Worm (Caenorhabditis elegans) whole organism, L3 larva: Measurements from ENCODE around the gene Y54E2A.9.

Experiments used
- R02D3.7 ChIP-seq: fragments of 150-350 bp; optimal IDR thresholded peaks from 2 replicates; lab custom pipeline; 2014; ENCODE audit warnings: missing biosample characterization, missing genetic modification characterization
- ZK546.5 ChIP-seq: sonication (generic microtip); optimal IDR thresholded peaks from 2 replicates; lab custom pipeline; 2017; ENCODE audit warnings: missing biosample characterization, missing genetic modification characterization
- aly-2 ChIP-seq: fragments of 150-350 bp; optimal IDR thresholded peaks from 2 replicates; lab custom pipeline; 2014; ENCODE audit warnings: missing biosample characterization, missing genetic modification characterization
- ceh-16 ChIP-seq: sonication (generic microtip); optimal IDR thresholded peaks from 2 replicates; lab custom pipeline; 2017; ENCODE audit warnings: missing biosample characterization, missing genetic modification characterization
- ceh-9 ChIP-seq: sonication (generic microtip); optimal IDR thresholded peaks from 2 replicates; lab custom pipeline; 2018; ENCODE audit warnings: missing biosample characterization, missing genetic modification characterization
- egl-27 ChIP-seq: sonication (generic microtip); optimal IDR thresholded peaks from 4 replicates; lab custom pipeline; 2017; ENCODE audit warnings: missing biosample characterization, missing genetic modification reagents, missing genetic modification characterization
- elt-2 ChIP-seq: sonication (generic microtip); optimal IDR thresholded peaks from 2 replicates; lab custom pipeline; 2016; ENCODE audit warnings: missing genetic modification reagents, mild to moderate bottlenecking, missing genetic modification characterization, missing compliant biosample characterization
- fos-1 ChIP-seq: fragments of 150-350 bp; optimal IDR thresholded peaks from 2 replicates; lab custom pipeline; 2014; ENCODE audit warnings: missing biosample characterization, missing genetic modification characterization
- hmg-11 ChIP-seq: sonication (generic microtip); optimal IDR thresholded peaks from 2 replicates; lab custom pipeline; 2016; ENCODE audit warnings: missing genetic modification characterization, missing compliant biosample characterization
- jun-1 ChIP-seq: fragments of 150-350 bp; optimal IDR thresholded peaks from 2 replicates; lab custom pipeline; 2014; ENCODE audit warnings: missing biosample characterization, missing genetic modification reagents, missing genetic modification characterization
- lin-15B ChIP-seq: fragments of 150-350 bp; optimal IDR thresholded peaks from 2 replicates; lab custom pipeline; 2014; ENCODE audit warnings: missing biosample characterization, missing genetic modification characterization
- lin-39 ChIP-seq: fragments of 150-350 bp; optimal IDR thresholded peaks from 2 replicates; lab custom pipeline; 2018; ENCODE audit warnings: missing biosample characterization, missing genetic modification reagents, missing genetic modification characterization
- lsy-12 ChIP-seq: sonication (generic microtip); optimal IDR thresholded peaks from 2 replicates; lab custom pipeline; 2016; ENCODE audit warnings: mild to moderate bottlenecking, missing genetic modification characterization, missing compliant biosample characterization
- mdl-1 ChIP-seq: fragments of 150-350 bp; optimal IDR thresholded peaks from 2 replicates; lab custom pipeline; 2014; ENCODE audit warnings: missing biosample characterization, missing genetic modification characterization
- mml-1 ChIP-seq: fragments of 150-350 bp; sonication (generic microtip); optimal IDR thresholded peaks from 3 replicates; lab custom pipeline; 2014; ENCODE audit warnings: missing biosample characterization, missing genetic modification characterization
- nfya-1 ChIP-seq: sonication (generic microtip); optimal IDR thresholded peaks from 2 replicates; lab custom pipeline; 2017; ENCODE audit warnings: missing genetic modification characterization, mild to moderate bottlenecking, missing compliant biosample characterization, antibody characterized with exemption, moderate library complexity; ENCODE audit not compliant: insufficient read depth
- nhr-11 ChIP-seq: fragments of 150-350 bp; optimal IDR thresholded peaks from 2 replicates; lab custom pipeline; 2014; ENCODE audit warnings: missing biosample characterization, missing genetic modification characterization
- nhr-12 ChIP-seq: fragments of 150-350 bp; optimal IDR thresholded peaks from 2 replicates; lab custom pipeline; 2014; ENCODE audit warnings: missing biosample characterization, missing genetic modification characterization
- nhr-237 ChIP-seq: fragments of 150-350 bp; optimal IDR thresholded peaks from 2 replicates; lab custom pipeline; 2014; ENCODE audit warnings: missing biosample characterization, missing genetic modification characterization
- nhr-25 ChIP-seq: sonication (generic microtip); optimal IDR thresholded peaks from 2 replicates; lab custom pipeline; 2017; ENCODE audit warnings: missing biosample characterization, missing genetic modification characterization
- nhr-28 ChIP-seq: fragments of 150-350 bp; optimal IDR thresholded peaks from 2 replicates; lab custom pipeline; 2014; ENCODE audit warnings: missing biosample characterization, missing genetic modification characterization
- nhr-67 ChIP-seq: fragments of 150-350 bp; optimal IDR thresholded peaks from 2 replicates; lab custom pipeline; 2014; ENCODE audit warnings: missing biosample characterization, missing genetic modification characterization
- nhr-76 ChIP-seq: fragments of 150-350 bp; sonication (generic microtip); optimal IDR thresholded peaks from 5 replicates; lab custom pipeline; 2014; ENCODE audit warnings: missing biosample characterization, missing genetic modification characterization
- nhr-77 ChIP-seq: fragments of 150-350 bp; optimal IDR thresholded peaks from 2 replicates; lab custom pipeline; 2014; ENCODE audit warnings: missing biosample characterization, missing genetic modification characterization
- pha-4 ChIP-seq: fragments of 150-350 bp; optimal IDR thresholded peaks from 2 replicates; lab custom pipeline; 2014; ENCODE audit warnings: missing biosample characterization, missing genetic modification reagents, missing genetic modification characterization
- pqm-1 ChIP-seq: fragments of 150-350 bp; optimal IDR thresholded peaks from 2 replicates; lab custom pipeline; 2017; ENCODE audit warnings: missing biosample characterization, missing genetic modification characterization, inconsistent platforms
- sea-2 ChIP-seq: fragments of 150-350 bp; sonication (generic microtip); optimal IDR thresholded peaks from 4 replicates; lab custom pipeline; 2014; ENCODE audit warnings: missing biosample characterization, missing genetic modification reagents, missing genetic modification characterization
- skn-1 ChIP-seq: fragments of 150-350 bp; optimal IDR thresholded peaks from 2 replicates; lab custom pipeline; 2014; ENCODE audit warnings: missing biosample characterization, missing genetic modification characterization
- snpc-4 ChIP-seq: fragments of 150-350 bp; optimal IDR thresholded peaks from 2 replicates; lab custom pipeline; 2014; ENCODE audit warnings: missing biosample characterization, missing genetic modification characterization
- tbx-2 ChIP-seq: sonication (generic microtip); optimal IDR thresholded peaks from 2 replicates; lab custom pipeline; 2016; ENCODE audit warnings: mild to moderate bottlenecking, missing genetic modification characterization, missing compliant biosample characterization
- unc-39 ChIP-seq: sonication (generic microtip); optimal IDR thresholded peaks from 4 replicates; lab custom pipeline; 2017; ENCODE audit warnings: missing biosample characterization, missing genetic modification characterization
- unc-62 ChIP-seq: fragments of 150-350 bp; sonication (generic microtip); optimal IDR thresholded peaks from 4 replicates; lab custom pipeline; 2014; ENCODE audit warnings: missing biosample characterization, missing genetic modification reagents, missing genetic modification characterization
- zag-1 ChIP-seq: fragments of 150-350 bp; optimal IDR thresholded peaks from 2 replicates; lab custom pipeline; 2014; ENCODE audit warnings: missing biosample characterization, missing genetic modification characterization
- ztf-4 ChIP-seq: fragments of 150-350 bp; optimal IDR thresholded peaks from 2 replicates; lab custom pipeline; 2014; ENCODE audit warnings: missing biosample characterization, missing genetic modification characterization

The Y54E2A.9 gene

ce11 chrII:14813106-14813505 is 27.3 kb upstream of the Y54E2A.9 start:
- TF ChIP-seq mml-1 (tag; lab: Kevin White, UChicago) (no peak), mdl-1 (no peak), zag-1 (no peak), tbx-2 (tag; lab: Kevin White, UChicago) (no peak), fos-1 (tag; lab: Kevin White, UChicago) (no peak), hmg-11 (tag; lab: Kevin White, UChicago) (no peak), ztf-4 (tag; lab: Kevin White, UChicago) (no peak), lsy-12 (tag; lab: Kevin White, UChicago) (no peak), nhr-67 (tag; lab: Kevin White, UChicago) (no peak), ceh-9 (tag; lab: Kevin White, UChicago) (no peak), nhr-237 (no peak)

- no peak for TF ChIP-seq unc-62
- TF ChIP-seq unc-39 (tag; lab: Kevin White, UChicago): no peak
- no peak for TF ChIP-seq R02D3.7 (tag; lab: Kevin White, UChicago)
- peak; percentile 40 for TF ChIP-seq pqm-1 (tag; lab: Kevin White, UChicago)
- TF ChIP-seq nhr-67 (tag; lab: Kevin White, UChicago): no peak
- TF ChIP-seq ztf-4 (tag; lab: Kevin White, UChicago): no peak
- TF ChIP-seq tbx-2 (tag; lab: Kevin White, UChicago): no peak
- peak; percentile 89 for TF ChIP-seq elt-2 (tag; lab: Kevin White, UChicago)
- peak; percentile 70 for TF ChIP-seq pha-4 (tag; lab: Kevin White, UChicago)
- TF ChIP-seq ZK546.5: no peak
- no peak for TF ChIP-seq sea-2
- TF ChIP-seq fos-1 (tag; lab: Kevin White, UChicago): no peak
- TF ChIP-seq lin-39 (tag; lab: Kevin White, UChicago): no peak
- TF ChIP-seq, all 47 proteins: peak for 3
These were observed 26.9 kb upstream of the Y54E2A.9 start for ce11 chrII:14812661-14813060.

ce11 chrII:14812231-14812630 is 26.4 kb upstream of the Y54E2A.9 start, which contains the start of gene osta-3:
Gene osta-3, plus strand, starts transcription at chrII:14812531.
- TF ChIP-seq jun-1 (tag; lab: Kevin White, UChicago): no peak
- TF ChIP-seq lin-39 (tag; lab: Kevin White, UChicago): no peak
- TF ChIP-seq nhr-28 (tag; lab: Kevin White, UChicago): no peak
- TF ChIP-seq nhr-76: no peak
- no peak for TF ChIP-seq nhr-77 (tag; lab: Kevin White, UChicago)

- peak; percentile 0 for TF ChIP-seq snpc-4
- no peak for TF ChIP-seq tbx-2 (tag; lab: Kevin White, UChicago)
- peak; percentile 36 for TF ChIP-seq hmg-11 (tag; lab: Kevin White, UChicago)
- peak; percentile 11 for TF ChIP-seq nhr-25 (tag; lab: Kevin White, UChicago)
- peak; percentile 88 for TF ChIP-seq pqm-1 (tag; lab: Kevin White, UChicago)
- TF ChIP-seq jun-1 (tag; lab: Kevin White, UChicago): peak; percentile 69
- TF ChIP-seq lin-15B (tag; lab: Kevin White, UChicago): no peak
- TF ChIP-seq elt-2 (tag; lab: Kevin White, UChicago): peak; percentile 48
- TF ChIP-seq pha-4 (tag; lab: Kevin White, UChicago): peak; percentile 63
- TF ChIP-seq R02D3.7 (tag; lab: Kevin White, UChicago): peak; percentile 5
These were observed 25.7 kb upstream of the Y54E2A.9 start for ce11 chrII:14811472-14811871.

ce11 chrII:14810609-14811008 is 24.8 kb upstream of the Y54E2A.9 start:
- TF ChIP-seq hmg-11 (tag; lab: Kevin White, UChicago): peak; percentile 60
- no peak for TF ChIP-seq zag-1
- no peak for TF ChIP-seq nhr-12 (tag; lab: Kevin White, UChicago)
- TF ChIP-seq lin-15B (tag; lab: Kevin White, UChicago): peak; percentile 11
- no peak for TF ChIP-seq R02D3.7 (tag; lab: Kevin White, UChicago)
- peak; percentile 96 for TF ChIP-seq pha-4 (tag; lab: Kevin White, UChicago)
- TF ChIP-seq snpc-4: peak; percentile 72
- peak; percentile 43 for TF ChIP-seq lin-39 (tag; lab: Kevin White, UChicago)
- TF ChIP-seq aly-2 (tag; lab: Kevin White, UChicago): no peak
- no peak for TF ChIP-seq ceh-9 (tag; lab: Kevin White, UChicago)
- TF ChIP-seq nfya-1 (tag; lab: Kevin White, UChicago): peak; percentile 57

ce11 chrII:14808686-14809085 is 22.9 kb upstream of the Y54E2A.9 start, which contains the start of gene W01D2.6:
Gene W01D2.6, plus strand, starts transcription at chrII:14808986.
- no peak for TF ChIP-seq aly-2 (tag; lab: Kevin White, UChicago)
- TF ChIP-seq R02D3.7 (tag; lab: Kevin White, UChicago): no peak
- TF ChIP-seq nhr-11 (tag; lab: Kevin White, UChicago): no peak
- TF ChIP-seq ceh-16 (tag; lab: Kevin White, UChicago): no peak
- TF ChIP-seq egl-27 (tag; lab: Kevin White, UChicago): no peak
- TF ChIP-seq hmg-11 (tag; lab: Kevin White, UChicago): no peak
- no peak for TF ChIP-seq skn-1
- TF ChIP-seq mdl-1: no peak
- no peak for TF ChIP-seq nfya-1 (tag; lab: Kevin White, UChicago)
- TF ChIP-seq, all 47 proteins: peak for 0
